Worm (Caenorhabditis elegans): Measurements from ENCODE around the gene F15D4.4.

The F15D4.4 gene

ce11 chrII:13237829-13238404 is 5.0 kb downstream of the F15D4.4 start, which contains the start of gene romo-1 (continued):
- TF ChIP-seq efl-1 (optimal IDR thresholded peaks at IDR 0.05): peak; percentile 65 to 95
- TF ChIP-seq efl-1 (GFP tag; optimal IDR thresholded peaks at IDR 0.05 in 1 of 2): peak; percentile 94 to 99
- no peak for TF ChIP-seq efl-3 (GFP tag; optimal IDR thresholded peaks at IDR 0.05)
- TF ChIP-seq zag-1 (tag; optimal IDR thresholded peaks at IDR 0.05): no peak
- peak; percentile 15 for TF ChIP-seq zip-4 (GFP tag; optimal IDR thresholded peaks at IDR 0.05)
- TF ChIP-seq unc-30 (tag; optimal IDR thresholded peaks at IDR 0.05): peak; percentile 34
- TF ChIP-seq mep-1 (tag; optimal IDR thresholded peaks at IDR 0.05): peak; percentile 94
- TF ChIP-seq ceh-82 (tag; optimal IDR thresholded peaks at IDR 0.05): peak; percentile 74 to 83 (median 80)
- TF ChIP-seq tlp-1 (tag; optimal IDR thresholded peaks at IDR 0.05): no peak
- no peak for TF ChIP-seq fkh-10 (GFP tag; optimal IDR thresholded peaks at IDR 0.05)
- TF ChIP-seq nhr-237 (tag; optimal IDR thresholded peaks at IDR 0.05): peak; percentile 5
- TF ChIP-seq unc-62 (GFP tag; optimal IDR thresholded peaks at IDR 0.05): no peak
- peak; percentile 48 for TF ChIP-seq lin-39 (tag; optimal IDR thresholded peaks at IDR 0.05)
- TF ChIP-seq lin-13 (GFP tag; optimal IDR thresholded peaks at IDR 0.05): peak; percentile 58
- peak; percentile 64 for TF ChIP-seq fkh-8 (tag; optimal IDR thresholded peaks at IDR 0.05)
- peak; percentile 58 for TF ChIP-seq lin-15B (tag; optimal IDR thresholded peaks at IDR 0.05)
- TF ChIP-seq xbp-1 (tag; optimal IDR thresholded peaks at IDR 0.05): peak; percentile 80
- TF ChIP-seq egl-27 (tag; optimal IDR thresholded peaks at IDR 0.05): no peak
- TF ChIP-seq irx-1 (tag; optimal IDR thresholded peaks at IDR 0.05): peak; percentile 57
- TF ChIP-seq ztf-11 (tag; optimal IDR thresholded peaks at IDR 0.05): peak in 1 of 2 experiments; percentile 41
- peak; percentile 40 for TF ChIP-seq egl-13 (tag; optimal IDR thresholded peaks at IDR 0.05)
- peak; percentile 81 for TF ChIP-seq dsc-1 (tag; optimal IDR thresholded peaks at IDR 0.05)
- TF ChIP-seq grh-1 (GFP tag; IDR thresholded peaks at IDR 0.05): peak; percentile 67
- TF ChIP-seq sup-37 (GFP tag; optimal IDR thresholded peaks at IDR 0.05): no peak
- no peak for TF ChIP-seq ces-1 (GFP tag; optimal IDR thresholded peaks at IDR 0.05)
- TF ChIP-seq nhr-71 (tag; optimal IDR thresholded peaks at IDR 0.05): peak; percentile 88
- TF ChIP-seq nhr-90 (tag; optimal IDR thresholded peaks at IDR 0.05; ENCODE audit: poor library complexity): peak; percentile 85
- TF ChIP-seq blmp-1 (tag; optimal IDR thresholded peaks at IDR 0.05): peak; percentile 77
- no peak for TF ChIP-seq mef-2 (tag; optimal IDR thresholded peaks at IDR 0.05)
- no peak for TF ChIP-seq nhr-12 (tag; optimal IDR thresholded peaks at IDR 0.05)
- TF ChIP-seq alr-1 (tag; optimal IDR thresholded peaks at IDR 0.05; ENCODE audit: borderline replicate concordance): no peak
- no peak for TF ChIP-seq ceh-63 (GFP tag; optimal IDR thresholded peaks at IDR 0.05)
- no peak for TF ChIP-seq nhr-84 (tag; optimal IDR thresholded peaks at IDR 0.05)
- TF ChIP-seq vab-15 (tag; optimal IDR thresholded peaks at IDR 0.05): no peak
- no peak for TF ChIP-seq ceh-88 (GFP tag; IDR thresholded peaks at IDR 0.05)
- peak in 2 of 6 experiments; percentile 27 to 55 for TF ChIP-seq elt-3 (tag; optimal IDR thresholded peaks at IDR 0.05)
- peak; percentile 85 for TF ChIP-seq lin-14 (GFP tag; optimal IDR thresholded peaks at IDR 0.05)
- TF ChIP-seq mab-9 (GFP tag; IDR thresholded peaks at IDR 0.05): no peak
- TF ChIP-seq pax-3 (tag; optimal IDR thresholded peaks at IDR 0.05): peak; percentile 23
- peak; percentile 67 for TF ChIP-seq F16B12.6 (tag; optimal IDR thresholded peaks at IDR 0.05)
- TF ChIP-seq unc-130 (tag; optimal IDR thresholded peaks at IDR 0.05): peak; percentile 87
- TF ChIP-seq unc-98 (GFP tag; IDR thresholded peaks at IDR 0.05): no peak

- TF ChIP-seq skn-1 (tag; optimal IDR thresholded peaks at IDR 0.05): no peak
- TF ChIP-seq ceh-90 (tag; optimal IDR thresholded peaks at IDR 0.05): no peak
- no peak for TF ChIP-seq fos-1 (tag; optimal IDR thresholded peaks at IDR 0.05)
- no peak for TF ChIP-seq lin-13 (GFP tag; optimal IDR thresholded peaks at IDR 0.05)
- TF ChIP-seq ceh-82 (tag; optimal IDR thresholded peaks at IDR 0.05): no peak
- no peak for TF ChIP-seq nhr-71 (tag; optimal IDR thresholded peaks at IDR 0.05)
- TF ChIP-seq mdl-1 (tag; optimal IDR thresholded peaks at IDR 0.05): no peak
- TF ChIP-seq snpc-4 (tag; optimal IDR thresholded peaks at IDR 0.05): no peak
- no peak for TF ChIP-seq fkh-10 (GFP tag; optimal IDR thresholded peaks at IDR 0.05)
- no peak for TF ChIP-seq egl-27 (tag; optimal IDR thresholded peaks at IDR 0.05)
- no peak for TF ChIP-seq mef-2 (tag; optimal IDR thresholded peaks at IDR 0.05)
- TF ChIP-seq aly-2 (tag; optimal IDR thresholded peaks at IDR 0.05): no peak
- no peak for TF ChIP-seq hpl-2 (GFP tag; optimal IDR thresholded peaks at IDR 0.05)
- no peak for TF ChIP-seq nhr-47 (tag; optimal IDR thresholded peaks at IDR 0.05)
- TF ChIP-seq fkh-8 (tag; optimal IDR thresholded peaks at IDR 0.05): no peak
- no peak for TF ChIP-seq ets-5 (GFP tag; IDR thresholded peaks at IDR 0.05)
- no peak for TF ChIP-seq lir-3 (tag; optimal IDR thresholded peaks at IDR 0.05; ENCODE audit: poor library complexity)
- TF ChIP-seq nhr-84 (tag; optimal IDR thresholded peaks at IDR 0.05): no peak
- TF ChIP-seq dpl-1 (GFP tag; optimal IDR thresholded peaks at IDR 0.05): no peak
These were observed 7.6 kb downstream of the F15D4.4 start, which contains the start of gene flp-16 for ce11 chrII:13235289-13235688. flp-16 (plus strand) TSS chrII:13235306.
